Worm (Caenorhabditis elegans) whole organism, young adult: ENCODE data around the gene ntr-2.

Experiments used
- B0019.2 ChIP-seq: fragments of 200-800 bp; sonication (Bioruptor generic); conservative IDR thresholded peaks from 2 replicates; pipeline ENCODE4 v1.3.6; 2022; ENCODE audit warnings: missing genetic modification reagents, missing genetic modification characterization, missing compliant biosample characterization
- B0261.1 ChIP-seq: sonication (generic microtip); optimal IDR thresholded peaks from 2 replicates; lab custom pipeline; 2016; ENCODE audit warnings: mild to moderate bottlenecking, missing genetic modification characterization, moderate library complexity, missing compliant biosample characterization
- ama-1 ChIP-seq, 3 experiments: fragments of 150-350 bp in 1 of 3; sonication (generic microtip) in 2 of 3; optimal IDR thresholded peaks; 2 replicates each; lab custom pipeline; 2014 to 2018; ENCODE audit warnings: missing biosample characterization in 2 of 3, missing genetic modification characterization in 2 of 3, missing genetic modification reagents in 2 of 3
- dpl-1 ChIP-seq: fragments of 150-350 bp; optimal IDR thresholded peaks from 2 replicates; lab custom pipeline; 2014; ENCODE audit warnings: missing biosample characterization, missing genetic modification reagents, missing genetic modification characterization

DNA sequence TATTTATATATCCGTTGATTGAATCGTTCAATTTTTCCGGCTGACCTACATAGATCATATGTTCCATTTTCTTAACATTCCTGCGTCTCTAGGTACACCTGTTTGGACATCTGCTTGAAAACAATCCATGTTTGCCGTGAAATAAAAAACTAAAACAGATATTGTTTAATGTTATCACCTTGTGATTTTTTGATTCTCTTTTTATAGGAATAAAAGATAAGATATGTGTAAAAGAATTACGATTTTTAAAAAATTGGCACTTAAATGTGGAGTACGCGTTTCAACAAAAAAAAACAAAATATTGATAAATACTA is 18.6 kb upstream of the ntr-2 start:
- TF ChIP-seq B0261.1 (tag; lab: Kevin White, UChicago): no peak
- no peak for TF ChIP-seq dpl-1 (GFP tag; lab: Kevin White, UChicago)
- TF ChIP-seq B0019.2 (GFP tag; lab: Robert Waterston, UW): no peak
- TF ChIP-seq ama-1 (optimal IDR thresholded peaks at IDR 0.05; lab: Kevin White, UChicago): no peak
- no peak for TF ChIP-seq ama-1 (GFP tag; optimal IDR thresholded peaks at IDR 0.05; lab: Kevin White, UChicago)
